Fruit fly (Drosophila melanogaster) whole organism, wandering third instar larva: Measurements from ENCODE around the gene caup.
A peak's percentile ranks its signal among the peaks of the same experiment; 100 is the strongest.

ENCODE experiments used
- CG9705 ChIP-seq: fragments of 200-800 bp; sonication (Bioruptor generic); optimal IDR thresholded peaks from 2 replicates; lab custom pipeline; 2018; ENCODE audit warnings: missing biosample characterization, mild to moderate bottlenecking, missing genetic modification characterization
- Dfd ChIP-seq: fragments of >200 bp; optimal IDR thresholded peaks from 2 replicates; lab custom pipeline; 2017; ENCODE audit warnings: missing biosample characterization, missing genetic modification characterization
- GATAd ChIP-seq: sonication (Bioruptor generic); optimal IDR thresholded peaks from 2 replicates; lab custom pipeline; 2016; ENCODE audit warnings: missing biosample characterization, missing genetic modification characterization
- Hr83 ChIP-seq: fragments of 200-300 bp; sonication (Bioruptor generic); optimal IDR thresholded peaks from 2 replicates; lab custom pipeline; 2016; ENCODE audit warnings: missing biosample characterization, mild to moderate bottlenecking, missing genetic modification characterization, moderate library complexity; ENCODE audit not compliant: poor library complexity, severe bottlenecking
- Mio ChIP-seq: sonication (Bioruptor generic); optimal IDR thresholded peaks from 2 replicates; lab custom pipeline; 2016; ENCODE audit warnings: missing biosample characterization, missing genetic modification characterization
- Myc ChIP-seq: fragments of >200 bp; optimal IDR thresholded peaks from 2 replicates; lab custom pipeline; 2017
- N ChIP-seq: fragments of >200 bp; optimal IDR thresholded peaks from 2 replicates; lab custom pipeline; 2018; ENCODE audit warnings: missing biosample characterization, missing external identifiers, missing genetic modification characterization
- Rel ChIP-seq, 2 experiments: fragments of 200-800 bp; sonication (Bioruptor generic) in 1 of 2; optimal IDR thresholded peaks; 2 replicates in 1 of 2; 3 replicates in 1 of 2; lab custom pipeline; 2016 to 2019; ENCODE audit warnings: mild to moderate bottlenecking in 2 of 2, missing biosample characterization in 2 of 2, missing genetic modification characterization in 2 of 2, moderate library complexity in 1 of 2
- ey ChIP-seq: fragments of 200-800 bp; sonication (Bioruptor generic); optimal IDR thresholded peaks from 2 replicates; lab custom pipeline; 2016; ENCODE audit warnings: missing biosample characterization, missing genetic modification characterization
- h ChIP-seq: fragments of 200-800 bp; sonication (Bioruptor generic); optimal IDR thresholded peaks from 3 replicates; lab custom pipeline; 2016; ENCODE audit warnings: missing biosample characterization, mild to moderate bottlenecking, missing genetic modification characterization
- psq ChIP-seq: fragments of 200-800 bp; sonication (Bioruptor generic); optimal IDR thresholded peaks from 3 replicates; lab custom pipeline; 2017; ENCODE audit warnings: missing biosample characterization, mild to moderate bottlenecking, missing genetic modification characterization, moderate library complexity
- rgr ChIP-seq: fragments of 200-800 bp; sonication (Bioruptor generic); optimal IDR thresholded peaks from 3 replicates; lab custom pipeline; 2016; ENCODE audit warnings: missing biosample characterization, mild to moderate bottlenecking, missing genetic modification characterization

- TF ChIP-seq Hr83 (GFP tag; lab: Kevin White, UChicago) (no peak), psq (GFP tag; lab: Kevin White, UChicago) (no peak), rgr (GFP tag; lab: Kevin White, UChicago) (no peak), Dfd (GFP tag; lab: Kevin White, UChicago) (no peak), Myc (no peak), Mio (no peak), GATAd (no peak), Rel (GFP tag; optimal IDR thresholded peaks at IDR 0.05; lab: Kevin White, UChicago) (no peak), Rel (tag; optimal IDR thresholded peaks at IDR 0.05; lab: Kevin White, UChicago) (peak; percentile 81), ey (no peak), N (GFP tag; lab: Kevin White, UChicago) (no peak), h (GFP tag; lab: Kevin White, UChicago) (no peak), CG9705 (GFP tag; lab: Kevin White, UChicago) (no peak)
Observed at dm6 chr3L:12588237-12588636, 21.2 kb upstream of the caup start.
